Worm (Caenorhabditis elegans) whole organism, L4 larva: Measurements from ENCODE around the gene scc-3.

Experiments used
- F49E8.2 ChIP-seq: sonication (generic microtip); optimal IDR thresholded peaks from 2 replicates; lab custom pipeline; 2016; ENCODE audit warnings: missing compliant biosample characterization, mild to moderate bottlenecking, missing genetic modification characterization, borderline replicate concordance
- T20F7.1 ChIP-seq: fragments of 200-800 bp; sonication (Bioruptor generic); optimal IDR thresholded peaks from 2 replicates; lab custom pipeline; 2018; ENCODE audit warnings: mild to moderate bottlenecking, missing genetic modification characterization, missing compliant biosample characterization
- Y105C5A.15 ChIP-seq: fragments of 200-800 bp; sonication (Bioruptor generic); IDR thresholded peaks from 2 replicates; pipeline ENCODE4 v1.3.6; 2022; ENCODE audit warnings: missing genetic modification characterization, missing compliant biosample characterization
- Y5F2A.4 ChIP-seq: fragments of 200-800 bp; sonication (Bioruptor generic); optimal IDR thresholded peaks from 2 replicates; lab custom pipeline; 2018; ENCODE audit warnings: mild to moderate bottlenecking, missing genetic modification characterization, missing compliant biosample characterization
- aha-1 ChIP-seq: fragments of 150-350 bp; peaks from one replicate; lab custom pipeline; 2014; ENCODE audit warnings: missing biosample characterization, missing genetic modification characterization
- ama-1 ChIP-seq: fragments of 150-350 bp; optimal IDR thresholded peaks from 2 replicates; lab custom pipeline; 2014; ENCODE audit warnings: inconsistent platforms, mixed read lengths
- ceh-20 ChIP-seq: fragments of 200-800 bp; sonication (Bioruptor generic); IDR thresholded peaks from 2 replicates; pipeline ENCODE4 v1.3.6; 2022; ENCODE audit warnings: missing genetic modification reagents, missing genetic modification characterization, missing compliant biosample characterization
- ceh-28 ChIP-seq: fragments of 150-350 bp; optimal IDR thresholded peaks from 2 replicates; lab custom pipeline; 2014; ENCODE audit warnings: missing biosample characterization, missing genetic modification reagents, missing genetic modification characterization
- ceh-44 ChIP-seq: fragments of 200-800 bp; sonication (Bioruptor generic); IDR thresholded peaks from 2 replicates; pipeline ENCODE4 v1.3.6; 2022; ENCODE audit warnings: missing genetic modification reagents, missing genetic modification characterization, missing compliant biosample characterization
- ceh-62 ChIP-seq: sonication (generic microtip); optimal IDR thresholded peaks from 2 replicates; lab custom pipeline; 2017; ENCODE audit warnings: missing biosample characterization, missing genetic modification characterization
- ces-1 ChIP-seq: fragments of 150-350 bp; sonication (generic microtip); optimal IDR thresholded peaks from 4 replicates; lab custom pipeline; 2014; ENCODE audit warnings: missing biosample characterization, missing genetic modification reagents, missing genetic modification characterization
- daf-16 ChIP-seq, 3 experiments: sonication (generic microtip); optimal IDR thresholded peaks; 2 replicates each; lab custom pipeline; 2016 to 2017; ENCODE audit warnings: missing genetic modification characterization in 3 of 3, missing genetic modification reagents in 3 of 3, mild to moderate bottlenecking in 2 of 3, missing compliant biosample characterization in 2 of 3, missing biosample characterization in 1 of 3, moderate library complexity in 1 of 3
- dve-1 ChIP-seq: sonication (generic microtip); optimal IDR thresholded peaks from 2 replicates; lab custom pipeline; 2017; ENCODE audit warnings: antibody characterized with exemption, mild to moderate bottlenecking, missing genetic modification characterization, missing compliant biosample characterization; ENCODE audit not compliant: insufficient read depth
- fkh-10 ChIP-seq: fragments of 150-350 bp; optimal IDR thresholded peaks from 2 replicates; lab custom pipeline; 2014; ENCODE audit warnings: missing biosample characterization, missing genetic modification reagents, missing genetic modification characterization
- gei-8 ChIP-seq: fragments of 200-800 bp; sonication (Bioruptor generic); optimal IDR thresholded peaks from 2 replicates; lab custom pipeline; 2018; ENCODE audit warnings: mild to moderate bottlenecking, missing genetic modification characterization, missing compliant biosample characterization
- hif-1 ChIP-seq, 2 experiments: sonication (generic microtip); optimal IDR thresholded peaks; 2 replicates each; lab custom pipeline; 2016 to 2017; ENCODE audit warnings: missing compliant biosample characterization in 2 of 2, missing genetic modification characterization in 2 of 2, missing genetic modification reagents in 2 of 2, missing genotype in 2 of 2, mild to moderate bottlenecking in 1 of 2
- hlh-11 ChIP-seq: fragments of 200-800 bp; sonication (Bioruptor generic); optimal IDR thresholded peaks from 2 replicates; lab custom pipeline; 2018; ENCODE audit warnings: mild to moderate bottlenecking, missing genetic modification characterization, missing compliant biosample characterization
- hlh-30 ChIP-seq: sonication (generic microtip); optimal IDR thresholded peaks from 2 replicates; lab custom pipeline; 2017; ENCODE audit warnings: antibody characterized with exemption, mild to moderate bottlenecking, missing genetic modification characterization, missing compliant biosample characterization; ENCODE audit not compliant: insufficient read depth
- lim-7 ChIP-seq: fragments of 200-800 bp; sonication (Bioruptor generic); IDR thresholded peaks from 2 replicates; pipeline ENCODE4 v1.3.6; 2022; ENCODE audit warnings: missing genetic modification characterization, missing compliant biosample characterization
- lin-15B ChIP-seq: fragments of 150-350 bp; sonication (generic microtip); optimal IDR thresholded peaks from 3 replicates; lab custom pipeline; 2014; ENCODE audit warnings: missing biosample characterization, missing genetic modification characterization
- madf-9 ChIP-seq: fragments of 200-800 bp; sonication (Bioruptor generic); conservative IDR thresholded peaks from 2 replicates; pipeline ENCODE4 v1.3.6; 2022; ENCODE audit warnings: missing genetic modification reagents, missing genetic modification characterization, missing compliant biosample characterization
- mep-1 ChIP-seq: fragments of 150-350 bp; sonication (generic microtip); optimal IDR thresholded peaks from 3 replicates; lab custom pipeline; 2014; ENCODE audit warnings: missing biosample characterization, missing genetic modification characterization
- mxl-2 ChIP-seq: fragments of 200-800 bp; sonication (Bioruptor generic); conservative IDR thresholded peaks from 2 replicates; pipeline ENCODE4 v1.3.6; 2022; ENCODE audit warnings: missing genetic modification reagents, missing genetic modification characterization, missing compliant biosample characterization
- mxl-3 ChIP-seq: fragments of 200-800 bp; sonication (Bioruptor generic); optimal IDR thresholded peaks from 2 replicates; lab custom pipeline; 2018; ENCODE audit warnings: mild to moderate bottlenecking, missing genetic modification characterization, missing compliant biosample characterization
- nhr-28 ChIP-seq: fragments of 150-350 bp; optimal IDR thresholded peaks from 2 replicates; lab custom pipeline; 2014; ENCODE audit warnings: missing biosample characterization, missing genetic modification characterization
- nhr-41 ChIP-seq: fragments of 200-800 bp; sonication (Bioruptor generic); IDR thresholded peaks from 2 replicates; pipeline ENCODE4 v1.3.6; 2022; ENCODE audit warnings: missing genetic modification reagents, missing genetic modification characterization, missing compliant biosample characterization
- nhr-6 ChIP-seq: fragments of 150-350 bp; optimal IDR thresholded peaks from 2 replicates; lab custom pipeline; 2014; ENCODE audit warnings: missing biosample characterization, missing genetic modification characterization
- nhr-77 ChIP-seq: fragments of 150-350 bp; optimal IDR thresholded peaks from 2 replicates; lab custom pipeline; 2014; ENCODE audit warnings: missing biosample characterization, missing genetic modification characterization
- pha-4 ChIP-seq, 2 experiments: fragments of 150-350 bp in 1 of 2; fragments of 200-800 bp in 1 of 2; sonication (Bioruptor generic) in 1 of 2; IDR thresholded peaks in 1 of 2; optimal IDR thresholded peaks in 1 of 2; 2 replicates each; pipeline versions ENCODE4 v1.3.6 to Lab custom; 2014 to 2022; ENCODE audit warnings: missing genetic modification characterization in 2 of 2, missing genetic modification reagents in 2 of 2, missing biosample characterization in 1 of 2, missing compliant biosample characterization in 1 of 2
- pqm-1 ChIP-seq: sonication (generic microtip); optimal IDR thresholded peaks from 2 replicates; lab custom pipeline; 2017; ENCODE audit warnings: missing biosample characterization, missing genetic modification characterization
- saeg-2 ChIP-seq: fragments of 200-800 bp; sonication (Bioruptor generic); IDR thresholded peaks from 2 replicates; pipeline ENCODE4 v1.3.6; 2022; ENCODE audit warnings: missing genetic modification reagents, missing genetic modification characterization, missing compliant biosample characterization
- sdz-12 ChIP-seq: fragments of 200-800 bp; sonication (Bioruptor generic); optimal IDR thresholded peaks from 2 replicates; lab custom pipeline; 2018; ENCODE audit warnings: mild to moderate bottlenecking, missing genetic modification characterization, missing compliant biosample characterization
- snpc-4 ChIP-seq: fragments of 150-350 bp; optimal IDR thresholded peaks from 2 replicates; lab custom pipeline; 2014; ENCODE audit warnings: missing biosample characterization, missing genetic modification characterization
- spr-3 ChIP-seq: fragments of 200-800 bp; sonication (Bioruptor generic); optimal IDR thresholded peaks from 2 replicates; lab custom pipeline; 2018; ENCODE audit warnings: mild to moderate bottlenecking, missing genetic modification characterization, missing compliant biosample characterization
- tra-1 ChIP-seq: fragments of 200-800 bp; sonication (Bioruptor generic); IDR thresholded peaks from 2 replicates; pipeline ENCODE4 v1.3.6; 2022; ENCODE audit warnings: missing genetic modification reagents, missing genetic modification characterization, missing compliant biosample characterization
- vab-7 ChIP-seq: fragments of 200-800 bp; sonication (Bioruptor generic); IDR thresholded peaks from 2 replicates; pipeline ENCODE4 v1.3.6; 2022; ENCODE audit warnings: missing genetic modification reagents, missing genetic modification characterization, missing compliant biosample characterization
- zip-2 ChIP-seq: fragments of 150-350 bp; optimal IDR thresholded peaks from 2 replicates; lab custom pipeline; 2014; ENCODE audit warnings: missing biosample characterization, missing genetic modification characterization
- ztf-7 ChIP-seq: fragments of 150-350 bp; optimal IDR thresholded peaks from 2 replicates; lab custom pipeline; 2014; ENCODE audit warnings: missing biosample characterization, missing genetic modification characterization

Gene scc-3

ce11 chrV:12786340-12786739 lies 22.6 kb downstream of the scc-3 start:
- TF ChIP-seq fkh-10 (GFP tag; lab: Kevin White, UChicago) (no peak), F49E8.2 (tag; lab: Kevin White, UChicago) (no peak), nhr-41 (GFP tag; lab: Robert Waterston, UW) (no peak), ceh-28 (no peak), ceh-20 (no peak)

ce11 chrV:12787026-12787425 lies 23.3 kb downstream of the scc-3 start, which contains the start of gene fkb-4:
Gene fkb-4 (minus strand): TSS chrV:12787126.
- TF ChIP-seq hif-1 (tag; optimal IDR thresholded peaks at IDR 0.05; lab: Kevin White, UChicago) (no peak), snpc-4 (tag; lab: Kevin White, UChicago) (no peak), ceh-44 (GFP tag; lab: Robert Waterston, UW) (no peak), mxl-3 (GFP tag; lab: Kevin White, UChicago) (no peak), ceh-62 (tag; lab: Kevin White, UChicago) (no peak), lin-15B (tag; lab: Kevin White, UChicago) (no peak), gei-8 (GFP tag; lab: Kevin White, UChicago) (no peak), Y5F2A.4 (no peak), nhr-6 (tag; lab: Kevin White, UChicago) (no peak), tra-1 (GFP tag; lab: Robert Waterston, UW) (no peak), pha-4 (GFP tag; IDR thresholded peaks at IDR 0.05; lab: Robert Waterston, UW) (no peak), pha-4 (tag; optimal IDR thresholded peaks at IDR 0.05; lab: Kevin White, UChicago) (no peak)

- TF ChIP-seq madf-9 (GFP tag; lab: Robert Waterston, UW) (no peak), saeg-2 (GFP tag; lab: Robert Waterston, UW) (no peak), dve-1 (tag; lab: Kevin White, UChicago) (no peak), ama-1 (lab: Kevin White, UChicago) (no peak)
Observed at ce11 chrV:12788451-12788850, 24.7 kb downstream of the scc-3 start, which contains the start of gene srbc-44. Gene srbc-44 (minus strand): TSS chrV:12788551.

ce11 chrV:12790188-12790587 lies 26.4 kb downstream of the scc-3 start, which contains the start of gene srbc-43:
Gene srbc-43 (minus strand): TSS chrV:12790518.
- TF ChIP-seq aha-1 (tag; lab: Kevin White, UChicago), result peak; percentile 93
- no peak for TF ChIP-seq zip-2 (tag; lab: Kevin White, UChicago)

- TF ChIP-seq daf-16 (GFP tag; optimal IDR thresholded peaks at IDR 0.05; lab: Kevin White, UChicago), result no peak
- peak; percentile 82 for TF ChIP-seq daf-16 (tag; optimal IDR thresholded peaks at IDR 0.05; lab: Kevin White, UChicago)
- peak; percentile 18 for TF ChIP-seq nhr-77
- no peak for TF ChIP-seq pha-4 (GFP tag; IDR thresholded peaks at IDR 0.05; lab: Robert Waterston, UW)
- TF ChIP-seq pha-4 (tag; optimal IDR thresholded peaks at IDR 0.05; lab: Kevin White, UChicago), result no peak
- peak; percentile 76 for TF ChIP-seq nhr-28
- TF ChIP-seq fkh-10 (GFP tag; lab: Kevin White, UChicago), result no peak
- TF ChIP-seq ztf-7 (tag; lab: Kevin White, UChicago), result no peak
- TF ChIP-seq lim-7 (GFP tag; lab: Robert Waterston, UW), result no peak
- peak; percentile 20 for TF ChIP-seq hlh-11
- no peak for TF ChIP-seq T20F7.1 (GFP tag; lab: Kevin White, UChicago)
- no peak for TF ChIP-seq madf-9 (GFP tag; lab: Robert Waterston, UW)
- no peak for TF ChIP-seq mxl-3 (GFP tag; lab: Kevin White, UChicago)
- TF ChIP-seq hlh-30 (tag; lab: Kevin White, UChicago), result peak; percentile 44
- TF ChIP-seq ceh-44 (GFP tag; lab: Robert Waterston, UW), result no peak
- TF ChIP-seq mep-1 (tag; lab: Kevin White, UChicago), result no peak
- no peak for TF ChIP-seq sdz-12 (GFP tag; lab: Kevin White, UChicago)
- no peak for TF ChIP-seq ces-1 (GFP tag; lab: Kevin White, UChicago)
- peak; percentile 34 for TF ChIP-seq dve-1 (tag; lab: Kevin White, UChicago)
- TF ChIP-seq spr-3 (GFP tag; lab: Kevin White, UChicago), result no peak
- TF ChIP-seq mxl-2 (GFP tag; lab: Robert Waterston, UW), result no peak
- peak; percentile 24 for TF ChIP-seq pqm-1 (tag; lab: Kevin White, UChicago)
- no peak for TF ChIP-seq Y105C5A.15 (GFP tag; lab: Robert Waterston, UW)
- TF ChIP-seq vab-7 (GFP tag; lab: Robert Waterston, UW), result no peak
- TF ChIP-seq, all 104 proteins: peak for 7
Observed at ce11 chrV:12792752-12793151, 29.0 kb downstream of the scc-3 start, which contains the start of gene ugt-5. Gene ugt-5 (minus strand): TSS chrV:12792965.
